Fruit fly (Drosophila melanogaster) whole organism, embryonic: Measurements from ENCODE around the gene CG5447.

Experiments used
- Ada2b ChIP-seq: fragments of 200-800 bp; sonication (Bioruptor generic); IDR thresholded peaks from 2 replicates; pipeline ENCODE4 v1.3.6; 2022; ENCODE audit warnings: missing biosample characterization, missing genetic modification characterization
- C15 ChIP-seq: fragments of 200-800 bp; sonication (Bioruptor generic); IDR thresholded peaks from 3 replicates; pipeline ENCODE4 v1.3.6; 2022; ENCODE audit warnings: missing biosample characterization, missing genetic modification characterization
- CG11504 ChIP-seq: fragments of 200-800 bp; sonication (Bioruptor generic); optimal IDR thresholded peaks from 3 replicates; lab custom pipeline; 2019; ENCODE audit warnings: missing biosample characterization, mild to moderate bottlenecking, missing genetic modification characterization, moderate library complexity
- CG11696 ChIP-seq: fragments of 200-800 bp; sonication (Bioruptor generic); IDR thresholded peaks from 2 replicates; pipeline ENCODE4 v1.3.6; 2022; ENCODE audit warnings: missing biosample characterization, missing genetic modification characterization
- CG11723 ChIP-seq: fragments of 200-800 bp; sonication (Bioruptor generic); optimal IDR thresholded peaks from 2 replicates; lab custom pipeline; 2017; ENCODE audit warnings: missing biosample characterization, mild to moderate bottlenecking, missing genetic modification characterization
- CG1233 ChIP-seq: fragments of 200-800 bp; sonication (Bioruptor generic); optimal IDR thresholded peaks from 4 replicates; lab custom pipeline; 2018; ENCODE audit warnings: missing biosample characterization, mild to moderate bottlenecking, missing genetic modification characterization
- CG13424 ChIP-seq: fragments of 200-800 bp; sonication (Bioruptor generic); optimal IDR thresholded peaks from 2 replicates; lab custom pipeline; 2019; ENCODE audit warnings: missing biosample characterization, mild to moderate bottlenecking, missing genetic modification characterization, moderate library complexity
- CG13624 ChIP-seq: fragments of 200-800 bp; sonication (Bioruptor generic); optimal IDR thresholded peaks from 2 replicates; lab custom pipeline; 2016; ENCODE audit warnings: missing biosample characterization, missing genetic modification characterization
- CG14965 ChIP-seq: fragments of 200-800 bp; sonication (Bioruptor generic); optimal IDR thresholded peaks from 2 replicates; lab custom pipeline; 2016; ENCODE audit warnings: missing biosample characterization, missing genetic modification characterization, borderline replicate concordance
- CG1603 ChIP-seq: fragments of 200-800 bp; sonication (Bioruptor generic); optimal IDR thresholded peaks from 2 replicates; lab custom pipeline; 2019; ENCODE audit warnings: missing biosample characterization, mild to moderate bottlenecking, missing genetic modification characterization, moderate library complexity
- CG17829 ChIP-seq: fragments of 200-800 bp; optimal IDR thresholded peaks from 2 replicates; lab custom pipeline; 2019; ENCODE audit warnings: missing biosample characterization, mild to moderate bottlenecking, missing genetic modification characterization, moderate library complexity
- CG18599 ChIP-seq: fragments of 200-800 bp; sonication (Bioruptor generic); optimal IDR thresholded peaks from 3 replicates; lab custom pipeline; 2017; ENCODE audit warnings: missing biosample characterization, missing genetic modification characterization, mild to moderate bottlenecking, moderate library complexity, missing genetic modification reagents
- CG18619 ChIP-seq: fragments of 200-800 bp; sonication (Bioruptor generic); optimal IDR thresholded peaks from 3 replicates; lab custom pipeline; 2017; ENCODE audit warnings: missing biosample characterization, mild to moderate bottlenecking, missing genetic modification characterization
- CG33557 ChIP-seq: fragments of 200-800 bp; sonication (Bioruptor generic); optimal IDR thresholded peaks from 2 replicates; lab custom pipeline; 2019; ENCODE audit warnings: missing biosample characterization, mild to moderate bottlenecking, missing genetic modification characterization, moderate library complexity
- CG4820 ChIP-seq: fragments of 200-800 bp; sonication (Bioruptor generic); optimal IDR thresholded peaks from 3 replicates; lab custom pipeline; 2016; ENCODE audit warnings: missing biosample characterization, missing genetic modification characterization
- CG8290 ChIP-seq, 3 experiments: fragments of 200-800 bp; sonication (Bioruptor generic); optimal IDR thresholded peaks; 2 replicates each; lab custom pipeline; 2016 to 2019; ENCODE audit warnings: missing biosample characterization in 3 of 3, missing genetic modification characterization in 3 of 3, mild to moderate bottlenecking in 2 of 3, moderate library complexity in 1 of 3
- CG9817 ChIP-seq: fragments of 200-800 bp; sonication (Bioruptor generic); optimal IDR thresholded peaks from 2 replicates; lab custom pipeline; 2018; ENCODE audit warnings: missing biosample characterization, mild to moderate bottlenecking, missing genetic modification characterization, moderate library complexity
- Deaf1 ChIP-seq: fragments of 200-800 bp; optimal IDR thresholded peaks from 3 replicates; lab custom pipeline; 2019; ENCODE audit warnings: missing biosample characterization, mild to moderate bottlenecking, missing genetic modification characterization, moderate library complexity
- Dip2 ChIP-seq: fragments of 200-800 bp; sonication (Bioruptor generic); IDR thresholded peaks from 2 replicates; pipeline ENCODE4 v1.3.6; 2022; ENCODE audit warnings: missing biosample characterization, missing genetic modification characterization
- Drgx ChIP-seq: fragments of 200-800 bp; sonication (Bioruptor generic); IDR thresholded peaks from 2 replicates; pipeline ENCODE4 v1.3.6; 2022; ENCODE audit warnings: missing biosample characterization, missing genetic modification characterization
- Ets65A ChIP-seq: fragments of 200-800 bp; sonication (Bioruptor generic); peaks from one replicate; lab custom pipeline; 2016; ENCODE audit warnings: missing biosample characterization, missing genetic modification characterization
- Fer2 ChIP-seq: fragments of 200-800 bp; sonication (Bioruptor generic); optimal IDR thresholded peaks from 2 replicates; lab custom pipeline; 2018; ENCODE audit warnings: missing biosample characterization, mild to moderate bottlenecking, missing genetic modification characterization, moderate library complexity
- Fer3 ChIP-seq: fragments of 200-800 bp; sonication (Bioruptor generic); optimal IDR thresholded peaks from 2 replicates; lab custom pipeline; 2018; ENCODE audit warnings: missing biosample characterization, mild to moderate bottlenecking, missing genetic modification characterization, moderate library complexity
- Lhr ChIP-seq: fragments of 200-800 bp; sonication (Bioruptor generic); optimal IDR thresholded peaks from 3 replicates; lab custom pipeline; 2017; ENCODE audit warnings: mild to moderate bottlenecking, missing biosample characterization, missing genetic modification reagents, missing genetic modification characterization
- NC2β ChIP-seq: fragments of 200-800 bp; sonication (Bioruptor generic); optimal IDR thresholded peaks from 2 replicates; lab custom pipeline; 2016; ENCODE audit warnings: missing biosample characterization, missing genetic modification characterization
- NfI ChIP-seq: fragments of 200-800 bp; sonication (Bioruptor generic); optimal IDR thresholded peaks from 3 replicates; lab custom pipeline; 2018; ENCODE audit warnings: missing biosample characterization, mild to moderate bottlenecking, missing genetic modification characterization, moderate library complexity
- Pdp1 ChIP-seq, 2 experiments: fragments of 200-800 bp; sonication (Bioruptor generic); optimal IDR thresholded peaks; 3 replicates each; lab custom pipeline; 2016; ENCODE audit warnings: missing biosample characterization in 2 of 2, missing genetic modification characterization in 2 of 2, mild to moderate bottlenecking in 1 of 2, moderate library complexity in 1 of 2
- Ptx1 ChIP-seq: fragments of 200-800 bp; sonication (Bioruptor generic); IDR thresholded peaks from 2 replicates; pipeline ENCODE4 v1.3.6; 2022; ENCODE audit warnings: missing biosample characterization, missing genetic modification characterization
- Sin3A ChIP-seq: fragments of >200 bp; optimal IDR thresholded peaks from 2 replicates; lab custom pipeline; 2018
- Sox102F ChIP-seq: fragments of 200-800 bp; sonication (Bioruptor generic); optimal IDR thresholded peaks from 2 replicates; lab custom pipeline; 2018; ENCODE audit warnings: missing biosample characterization, mild to moderate bottlenecking, missing genetic modification characterization, moderate library complexity
- amos ChIP-seq: fragments of 200-800 bp; sonication (Bioruptor generic); IDR thresholded peaks from 2 replicates; pipeline ENCODE4 v1.3.6; 2022; ENCODE audit warnings: missing biosample characterization, missing genetic modification characterization; ENCODE audit not compliant: partially characterized antibody
- dysf ChIP-seq: fragments of 200-800 bp; sonication (Bioruptor generic); IDR thresholded peaks from 3 replicates; pipeline ENCODE4 v1.3.6; 2022; ENCODE audit warnings: missing biosample characterization, missing genetic modification characterization
- esg ChIP-seq: fragments of 200-800 bp; sonication (Bioruptor generic); conservative IDR thresholded peaks from 2 replicates; pipeline ENCODE4 v1.3.6; 2022; ENCODE audit warnings: missing biosample characterization, missing genetic modification characterization
- gem ChIP-seq: fragments of 200-800 bp; sonication (Bioruptor generic); optimal IDR thresholded peaks from 2 replicates; lab custom pipeline; 2019; ENCODE audit warnings: missing biosample characterization, mild to moderate bottlenecking, missing genetic modification characterization, moderate library complexity
- lbe ChIP-seq: fragments of 200-800 bp; sonication (Bioruptor generic); optimal IDR thresholded peaks from 2 replicates; lab custom pipeline; 2016; ENCODE audit warnings: missing biosample characterization, mild to moderate bottlenecking, missing genetic modification characterization
- nom ChIP-seq: fragments of 200-800 bp; sonication (Bioruptor generic); optimal IDR thresholded peaks from 2 replicates; lab custom pipeline; 2017; ENCODE audit warnings: missing biosample characterization, missing genetic modification characterization, mild to moderate bottlenecking, moderate library complexity, missing genetic modification reagents
- pan ChIP-seq, 4 experiments: fragments of >200 bp in 3 of 4; fragments of 200-800 bp in 1 of 4; sonication (Bioruptor generic) in 1 of 4; optimal IDR thresholded peaks in 3 of 4; IDR thresholded peaks in 1 of 4; 2 replicates each; pipeline versions ENCODE4 v1.3.6 to Lab custom; 2017 to 2022; ENCODE audit warnings: missing biosample characterization in 2 of 4, missing genetic modification characterization in 2 of 4, mixed read lengths in 1 of 4
- peb ChIP-seq: fragments of 200-800 bp; sonication (Bioruptor generic); IDR thresholded peaks from 2 replicates; pipeline ENCODE4 v1.3.6; 2022; ENCODE audit warnings: missing biosample characterization, missing genetic modification characterization
- prd ChIP-seq, 3 experiments: fragments of >200 bp in 2 of 3; fragments of 200-800 bp in 1 of 3; sonication (Bioruptor generic) in 1 of 3; optimal IDR thresholded peaks in 2 of 3; IDR thresholded peaks in 1 of 3; 2 replicates in 2 of 3; 3 replicates in 1 of 3; pipeline versions ENCODE4 v1.3.6 to Lab custom; 2017 to 2022; ENCODE audit warnings: missing biosample characterization in 1 of 3, missing genetic modification characterization in 1 of 3
- repo ChIP-seq: fragments of 200-800 bp; sonication (Bioruptor generic); optimal IDR thresholded peaks from 2 replicates; lab custom pipeline; 2016; ENCODE audit warnings: missing biosample characterization, missing genetic modification characterization
- sens ChIP-seq: fragments of 200-800 bp; sonication (Bioruptor generic); peaks from one replicate; lab custom pipeline; 2016; ENCODE audit warnings: missing biosample characterization, missing genetic modification characterization
- slbo ChIP-seq: fragments of 200-800 bp; sonication (Bioruptor generic); IDR thresholded peaks from 2 replicates; pipeline ENCODE4 v1.3.6; 2022; ENCODE audit warnings: missing biosample characterization, missing genetic modification characterization
- tgo ChIP-seq: fragments of 200-800 bp; sonication (Bioruptor generic); IDR thresholded peaks from 3 replicates; pipeline ENCODE4 v1.3.6; 2022; ENCODE audit warnings: missing biosample characterization, missing genetic modification characterization
- unpg ChIP-seq: fragments of 200-800 bp; sonication (Bioruptor generic); optimal IDR thresholded peaks from 3 replicates; lab custom pipeline; 2018; ENCODE audit warnings: missing biosample characterization, mild to moderate bottlenecking, missing genetic modification characterization, moderate library complexity
- zfh1 ChIP-seq: fragments of 200-800 bp; sonication (Bioruptor generic); IDR thresholded peaks from 3 replicates; pipeline ENCODE4 v1.3.6; 2022; ENCODE audit warnings: missing biosample characterization, missing genetic modification characterization

CG5447 gene

DNA sequence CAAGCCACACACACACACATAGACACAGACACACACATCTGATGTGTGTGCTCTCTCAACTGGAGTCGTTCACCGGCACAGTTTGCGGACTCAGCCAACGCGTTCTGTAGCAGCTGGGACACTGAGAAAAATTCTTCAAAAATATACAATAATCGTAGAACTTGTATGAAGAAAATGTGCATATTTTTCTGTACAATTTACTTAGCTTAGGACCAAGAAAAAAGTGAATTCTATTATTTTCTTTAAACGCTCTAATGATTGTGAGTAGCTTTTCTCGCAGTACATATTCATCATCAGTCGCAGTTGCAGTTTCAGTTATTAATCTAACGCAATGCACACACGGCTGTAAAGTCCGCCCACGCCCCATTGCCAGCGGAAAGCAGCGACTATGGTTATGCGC is 44.0 kb downstream of the CG5447 start:
- no peak for TF ChIP-seq pan (optimal IDR thresholded peaks at IDR 0.05; lab: Kevin White, UChicago)
- peak in 1 of 2 experiments; percentile 35 for TF ChIP-seq pan (GFP tag; optimal IDR thresholded peaks at IDR 0.05 in 1 of 2, IDR thresholded peaks at IDR 0.05 in 1 of 2)
- TF ChIP-seq Ets65A (GFP tag; lab: Kevin White, UChicago) = peak; percentile 34
- no peak for TF ChIP-seq CG17829
- TF ChIP-seq Ptx1 (GFP tag; lab: Robert Waterston, UW) = 0 out of 2 replicates have a peak, but pooled peaks have one; percentile 14
- TF ChIP-seq Drgx = peak; percentile 91
- no peak for TF ChIP-seq NC2β (GFP tag; lab: Kevin White, UChicago)
- TF ChIP-seq CG18619 (GFP tag; lab: Kevin White, UChicago) = no peak
- TF ChIP-seq CG1233 (GFP tag; lab: Kevin White, UChicago) = no peak
- no peak for TF ChIP-seq prd (optimal IDR thresholded peaks at IDR 0.05; lab: Kevin White, UChicago)
- TF ChIP-seq prd (GFP tag; IDR thresholded peaks at IDR 0.05; lab: Robert Waterston, UW) = 0 out of 3 replicates have a peak, but pooled peaks have one; percentile 33
- peak; percentile 9 for TF ChIP-seq gem (tag; lab: Kevin White, UChicago)
- TF ChIP-seq CG8290 (GFP tag; optimal IDR thresholded peaks at IDR 0.05; lab: Kevin White, UChicago) = no peak
- TF ChIP-seq CG8290 (tag; optimal IDR thresholded peaks at IDR 0.05; lab: Kevin White, UChicago) = no peak
- peak; percentile 33 for TF ChIP-seq sens (GFP tag; lab: Kevin White, UChicago)
- 0 out of 2 replicates have a peak, but pooled peaks have one; percentile 6 for TF ChIP-seq esg
- TF ChIP-seq, all 482 proteins: peak for 8

DNA sequence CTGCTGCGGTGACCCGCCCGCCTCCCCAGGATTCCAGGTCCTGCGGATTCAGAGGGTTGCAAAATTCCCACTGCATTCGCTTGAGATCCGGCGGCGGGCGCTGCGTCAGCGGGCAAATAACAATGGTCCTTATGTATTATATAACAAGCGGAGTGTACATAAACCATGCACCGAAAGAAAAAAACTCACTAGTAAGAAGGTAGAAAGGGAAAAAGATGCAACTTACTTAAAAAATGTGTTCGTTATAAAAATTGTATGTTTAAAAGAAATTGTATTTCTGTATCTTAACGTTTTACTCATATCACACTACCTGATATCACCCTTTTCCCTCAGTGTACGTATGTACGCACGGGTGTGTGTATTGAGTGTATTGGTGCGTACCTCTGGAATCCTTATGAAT is 46.8 kb downstream of the CG5447 start:
- peak; percentile 91 for TF ChIP-seq Ets65A (GFP tag; lab: Kevin White, UChicago)
- no peak for TF ChIP-seq CG11723 (GFP tag; lab: Kevin White, UChicago)
- TF ChIP-seq CG11504 (tag; lab: Kevin White, UChicago) = peak; percentile 62
- TF ChIP-seq CG13624 (GFP tag; lab: Kevin White, UChicago) = no peak
- TF ChIP-seq Dip2 (GFP tag; lab: Robert Waterston, UW) = no peak
- TF ChIP-seq Lhr (GFP tag; lab: Kevin White, UChicago) = no peak
- TF ChIP-seq Sox102F (GFP tag; lab: Kevin White, UChicago) = peak; percentile 17
- peak; percentile 15 for TF ChIP-seq CG9817 (tag; lab: Kevin White, UChicago)
- TF ChIP-seq Fer3 (tag; lab: Kevin White, UChicago) = no peak
- TF ChIP-seq prd (optimal IDR thresholded peaks at IDR 0.05; lab: Kevin White, UChicago) = no peak
- TF ChIP-seq prd (GFP tag; IDR thresholded peaks at IDR 0.05; lab: Robert Waterston, UW) = peak; percentile 72; the same call in 2 of the 3 replicates
- TF ChIP-seq dysf = peak; percentile 31; the same call in 1 of the 3 replicates
- peak; percentile 13 for TF ChIP-seq CG4820
- TF ChIP-seq Fer2 (tag; lab: Kevin White, UChicago) = no peak
- TF ChIP-seq lbe (GFP tag; lab: Kevin White, UChicago) = peak; percentile 36
- no peak for TF ChIP-seq Sin3A
- TF ChIP-seq Deaf1 (tag; lab: Kevin White, UChicago) = no peak
- TF ChIP-seq gem (tag; lab: Kevin White, UChicago) = peak; percentile 49
- TF ChIP-seq repo = no peak
- TF ChIP-seq Ptx1 (GFP tag; lab: Robert Waterston, UW) = 0 out of 2 replicates have a peak, but pooled peaks have one; percentile 44
- TF ChIP-seq amos (GFP tag; lab: Robert Waterston, UW) = no peak
- TF ChIP-seq pan (optimal IDR thresholded peaks at IDR 0.05; lab: Kevin White, UChicago) = no peak
- TF ChIP-seq pan (GFP tag; optimal IDR thresholded peaks at IDR 0.05 in 1 of 2, IDR thresholded peaks at IDR 0.05 in 1 of 2) = peak in 1 of 2 experiments; percentile 20
- no peak for TF ChIP-seq peb (GFP tag; lab: Robert Waterston, UW)
- TF ChIP-seq CG33557 = no peak
- TF ChIP-seq slbo (GFP tag; lab: Robert Waterston, UW) = 0 out of 2 replicates have a peak, but pooled peaks have one; percentile 21
- 0 out of 3 replicates have a peak, but pooled peaks have one; percentile 38 for TF ChIP-seq zfh1 (GFP tag; lab: Robert Waterston, UW)
- TF ChIP-seq NfI = no peak
- peak; percentile 18 for TF ChIP-seq unpg
- TF ChIP-seq Ada2b = peak; percentile 25; the same call in 1 of the 2 replicates
- TF ChIP-seq CG14965 (GFP tag; lab: Kevin White, UChicago) = no peak
- TF ChIP-seq nom (GFP tag; lab: Kevin White, UChicago) = peak; percentile 25
- TF ChIP-seq CG13424 = peak; percentile 14
- TF ChIP-seq CG18599 (GFP tag; lab: Kevin White, UChicago) = peak; percentile 62
- peak; percentile 23 for TF ChIP-seq CG1603 (tag; lab: Kevin White, UChicago)
- 0 out of 3 replicates have a peak, but pooled peaks have one; percentile 20 for TF ChIP-seq tgo (GFP tag; lab: Robert Waterston, UW)
- no peak for TF ChIP-seq C15
- TF ChIP-seq Pdp1 (GFP tag; optimal IDR thresholded peaks at IDR 0.05; lab: Kevin White, UChicago) = peak in 1 of 2 experiments; percentile 88
- 0 out of 2 replicates have a peak, but pooled peaks have one; percentile 29 for TF ChIP-seq CG11696 (GFP tag; lab: Robert Waterston, UW)
